Worm (Caenorhabditis elegans) whole organism, early embryonic: ENCODE measurements around the gene clpf-1.

Source experiments
- aly-1 ChIP-seq: sonication (generic microtip); optimal IDR thresholded peaks from 2 replicates; lab custom pipeline; 2016; ENCODE audit warnings: missing genetic modification characterization, missing compliant biosample characterization
- ama-1 ChIP-seq: fragments of 150-350 bp; optimal IDR thresholded peaks from 2 replicates; lab custom pipeline; 2014
- ceh-36 ChIP-seq: sonication (generic microtip); optimal IDR thresholded peaks from 2 replicates; lab custom pipeline; 2016; ENCODE audit warnings: missing genetic modification characterization, inconsistent platforms, missing compliant biosample characterization
- flt-1 ChIP-seq: fragments of 200-800 bp; sonication (Bioruptor generic); IDR thresholded peaks from 2 replicates; pipeline ENCODE4 v1.3.6; 2022; ENCODE audit warnings: missing genetic modification characterization, missing compliant biosample characterization

DNA sequence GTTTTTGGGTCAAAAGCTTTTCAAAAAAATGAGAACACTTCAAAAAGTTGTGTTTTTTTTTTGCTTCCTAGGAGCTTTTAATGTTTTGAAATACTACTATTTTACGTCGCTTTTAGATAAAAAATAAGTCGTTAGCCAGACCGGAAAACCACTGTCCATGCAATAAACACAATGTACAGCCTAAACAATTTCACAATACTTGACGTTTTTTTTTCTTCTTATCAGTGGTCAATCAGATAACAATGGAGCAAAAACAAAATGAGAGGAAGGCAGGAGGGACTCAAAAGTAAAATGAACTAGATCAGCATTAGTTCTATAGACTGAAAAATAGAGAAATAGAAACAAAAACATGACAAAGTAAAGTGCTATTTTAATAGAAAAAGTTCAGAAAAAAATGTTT lies 26.8 kb upstream of the clpf-1 start:
- TF ChIP-seq ama-1 (lab: Kevin White, UChicago) (no peak), aly-1 (tag; lab: Kevin White, UChicago) (no peak), ceh-36 (tag; lab: Kevin White, UChicago) (no peak), flt-1 (GFP tag; lab: Robert Waterston, UW) (no peak)
